Worm (Caenorhabditis elegans) whole organism, L2 larva: ENCODE data around the gene nspd-9.

ENCODE experiments used
- R02D3.7 ChIP-seq: fragments of 150-350 bp; optimal IDR thresholded peaks from 2 replicates; lab custom pipeline; 2014; ENCODE audit warnings: missing biosample characterization, missing genetic modification characterization
- ZK546.5 ChIP-seq: sonication (generic microtip); optimal IDR thresholded peaks from 2 replicates; lab custom pipeline; 2017; ENCODE audit warnings: missing biosample characterization, missing genetic modification characterization
- alr-1 ChIP-seq: fragments of 150-350 bp; optimal IDR thresholded peaks from 2 replicates; lab custom pipeline; 2014; ENCODE audit warnings: missing biosample characterization, missing genetic modification characterization
- aly-2 ChIP-seq: fragments of 150-350 bp; optimal IDR thresholded peaks from 2 replicates; lab custom pipeline; 2014; ENCODE audit warnings: missing biosample characterization, missing genetic modification characterization
- ama-1 ChIP-seq: fragments of 150-350 bp; optimal IDR thresholded peaks from 2 replicates; lab custom pipeline; 2018; ENCODE audit warnings: inconsistent platforms
- blmp-1 ChIP-seq: sonication (generic microtip); optimal IDR thresholded peaks from 2 replicates; lab custom pipeline; 2017; ENCODE audit warnings: missing genetic modification characterization, mild to moderate bottlenecking, missing compliant biosample characterization, antibody characterized with exemption, moderate library complexity; ENCODE audit not compliant: insufficient read depth
- ceh-16 ChIP-seq: fragments of 150-350 bp; optimal IDR thresholded peaks from 2 replicates; lab custom pipeline; 2014; ENCODE audit warnings: missing biosample characterization, missing genetic modification characterization
- ceh-82 ChIP-seq: fragments of 150-350 bp; optimal IDR thresholded peaks from 2 replicates; lab custom pipeline; 2014; ENCODE audit warnings: missing biosample characterization, missing genetic modification characterization
- crh-2 ChIP-seq: sonication (generic microtip); optimal IDR thresholded peaks from 2 replicates; lab custom pipeline; 2017; ENCODE audit warnings: missing biosample characterization, missing genetic modification characterization
- dmd-4 ChIP-seq: sonication (generic microtip); optimal IDR thresholded peaks from 2 replicates; lab custom pipeline; 2017; ENCODE audit warnings: missing biosample characterization, missing genetic modification characterization
- fos-1 ChIP-seq: fragments of 150-350 bp; optimal IDR thresholded peaks from 2 replicates; lab custom pipeline; 2014; ENCODE audit warnings: missing biosample characterization, missing genetic modification characterization
- lin-11 ChIP-seq: fragments of 150-350 bp; sonication (generic microtip); optimal IDR thresholded peaks from 2 replicates; lab custom pipeline; 2014; ENCODE audit warnings: missing biosample characterization, missing genetic modification characterization, inconsistent platforms, mixed read lengths
- lin-13 ChIP-seq: fragments of 150-350 bp; optimal IDR thresholded peaks from 2 replicates; lab custom pipeline; 2014; ENCODE audit warnings: missing biosample characterization, missing genetic modification reagents, missing genetic modification characterization
- lin-39 ChIP-seq: fragments of 150-350 bp; optimal IDR thresholded peaks from 2 replicates; lab custom pipeline; 2014; ENCODE audit warnings: missing biosample characterization, missing genetic modification reagents, missing genetic modification characterization
- mab-5 ChIP-seq: fragments of 150-350 bp; optimal IDR thresholded peaks from 2 replicates; lab custom pipeline; 2014; ENCODE audit warnings: missing biosample characterization, missing genetic modification characterization
- mbf-1 ChIP-seq: sonication (generic microtip); optimal IDR thresholded peaks from 2 replicates; lab custom pipeline; 2017; ENCODE audit warnings: missing biosample characterization, missing genetic modification characterization
- mdl-1 ChIP-seq, 2 experiments: fragments of 150-350 bp in 1 of 2; sonication (generic microtip) in 1 of 2; optimal IDR thresholded peaks; 2 replicates each; lab custom pipeline; 2017; ENCODE audit warnings: missing biosample characterization in 2 of 2, missing genetic modification characterization in 2 of 2
- nhr-11 ChIP-seq: fragments of 150-350 bp; optimal IDR thresholded peaks from 2 replicates; lab custom pipeline; 2014; ENCODE audit warnings: missing biosample characterization, missing genetic modification characterization
- nhr-12 ChIP-seq: fragments of 150-350 bp; optimal IDR thresholded peaks from 2 replicates; lab custom pipeline; 2014; ENCODE audit warnings: missing biosample characterization, missing genetic modification characterization
- nhr-129 ChIP-seq: fragments of 150-350 bp; optimal IDR thresholded peaks from 2 replicates; lab custom pipeline; 2014; ENCODE audit warnings: missing biosample characterization, missing genetic modification characterization
- nhr-21 ChIP-seq: fragments of 150-350 bp; optimal IDR thresholded peaks from 2 replicates; lab custom pipeline; 2014; ENCODE audit warnings: missing biosample characterization, missing genetic modification characterization
- nhr-237 ChIP-seq: fragments of 150-350 bp; optimal IDR thresholded peaks from 2 replicates; lab custom pipeline; 2014; ENCODE audit warnings: missing biosample characterization, missing genetic modification characterization
- nhr-25 ChIP-seq: fragments of 150-350 bp; sonication (generic microtip); optimal IDR thresholded peaks from 3 replicates; lab custom pipeline; 2014; ENCODE audit warnings: missing biosample characterization, missing genetic modification characterization
- nhr-6 ChIP-seq: fragments of 150-350 bp; optimal IDR thresholded peaks from 2 replicates; lab custom pipeline; 2014; ENCODE audit warnings: missing biosample characterization, missing genetic modification characterization
- nhr-77 ChIP-seq: fragments of 150-350 bp; optimal IDR thresholded peaks from 2 replicates; lab custom pipeline; 2014; ENCODE audit warnings: missing biosample characterization, missing genetic modification characterization
- peb-1 ChIP-seq: fragments of 150-350 bp; optimal IDR thresholded peaks from 2 replicates; lab custom pipeline; 2014; ENCODE audit warnings: missing biosample characterization, missing genetic modification characterization
- sem-4 ChIP-seq: fragments of 150-350 bp; optimal IDR thresholded peaks from 2 replicates; lab custom pipeline; 2014; ENCODE audit warnings: missing biosample characterization, missing genetic modification reagents, missing genetic modification characterization
- skn-1 ChIP-seq: sonication (generic microtip); optimal IDR thresholded peaks from 2 replicates; lab custom pipeline; 2017; ENCODE audit warnings: missing biosample characterization, missing genetic modification characterization
- sma-3 ChIP-seq: sonication (generic microtip); optimal IDR thresholded peaks from 2 replicates; lab custom pipeline; 2016; ENCODE audit warnings: missing genetic modification reagents, missing genetic modification characterization, missing compliant biosample characterization
- sma-9 ChIP-seq, 2 experiments: fragments of 150-350 bp in 1 of 2; sonication (generic microtip) in 1 of 2; optimal IDR thresholded peaks; 2 replicates each; lab custom pipeline; 2014 to 2016; ENCODE audit warnings: missing genetic modification characterization in 2 of 2, mild to moderate bottlenecking in 1 of 2, missing biosample characterization in 1 of 2, missing compliant biosample characterization in 1 of 2, missing genetic modification reagents in 1 of 2, moderate library complexity in 1 of 2
- unc-39 ChIP-seq: fragments of 150-350 bp; optimal IDR thresholded peaks from 2 replicates; lab custom pipeline; 2014; ENCODE audit warnings: missing biosample characterization, missing genetic modification characterization
- unc-55 ChIP-seq: fragments of 150-350 bp; sonication (generic microtip); optimal IDR thresholded peaks from 3 replicates; lab custom pipeline; 2014; ENCODE audit warnings: missing biosample characterization, missing genetic modification reagents, missing genetic modification characterization
- unc-62 ChIP-seq: fragments of 150-350 bp; optimal IDR thresholded peaks from 2 replicates; lab custom pipeline; 2014; ENCODE audit warnings: missing biosample characterization, missing genetic modification reagents, missing genetic modification characterization
- ztf-1 ChIP-seq: fragments of 200-800 bp; sonication (Bioruptor generic); conservative IDR thresholded peaks from 2 replicates; pipeline ENCODE4 v1.3.6; 2022; ENCODE audit warnings: missing genetic modification characterization, missing compliant biosample characterization
- ztf-4 ChIP-seq: fragments of 150-350 bp; optimal IDR thresholded peaks from 2 replicates; lab custom pipeline; 2014; ENCODE audit warnings: missing biosample characterization, missing genetic modification characterization

Gene nspd-9

DNA sequence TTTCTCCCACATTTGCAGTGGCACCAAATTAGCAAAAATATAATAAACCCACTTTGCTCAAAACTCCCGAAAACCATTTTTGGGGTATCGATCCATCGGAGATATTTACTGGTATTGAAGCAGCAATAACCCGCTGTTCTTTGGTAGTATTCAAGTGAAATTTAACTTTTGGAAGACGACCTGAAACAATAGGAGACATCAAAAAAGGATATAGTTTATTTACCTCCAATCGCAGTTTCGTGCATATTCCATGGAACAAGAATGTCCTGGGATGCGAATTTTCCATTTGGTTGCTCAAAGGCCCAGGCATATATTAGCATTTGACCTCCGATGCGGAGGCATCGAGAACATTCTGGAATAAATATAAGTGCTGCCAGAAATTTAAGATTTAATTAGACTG, 43.3 kb upstream of the nspd-9 start:
- TF ChIP-seq dmd-4 (tag; lab: Kevin White, UChicago) (no peak), blmp-1 (no peak), nhr-129 (tag; lab: Kevin White, UChicago) (no peak), nhr-12 (no peak), mbf-1 (tag; lab: Kevin White, UChicago) (no peak), ztf-1 (no peak), skn-1 (tag; lab: Kevin White, UChicago) (no peak), lin-13 (GFP tag; lab: Kevin White, UChicago) (no peak), ztf-4 (no peak)

DNA sequence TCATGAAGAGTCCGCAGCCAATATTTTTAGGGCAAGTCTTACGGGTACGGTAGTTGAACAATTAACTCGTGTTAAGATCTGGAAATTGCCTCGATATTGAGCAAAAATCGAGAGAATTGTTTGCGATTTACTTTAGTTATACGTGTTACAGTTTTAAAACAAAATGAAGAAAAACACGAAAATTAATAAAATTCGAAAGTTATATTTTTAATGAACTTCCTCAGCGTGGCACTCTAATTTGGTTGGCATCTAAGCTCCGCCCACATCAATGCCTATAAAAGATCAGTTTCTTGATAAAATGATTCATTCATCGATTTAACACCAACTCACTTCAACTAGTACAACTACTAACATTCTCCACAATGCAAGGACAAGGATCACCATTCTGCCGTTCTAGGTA, 40.4 kb upstream of the nspd-9 start, which contains the start of gene gipc-1:
gipc-1 (plus strand) TSS at position 301 of the 400 bp plus-strand sequence.
- TF ChIP-seq fos-1 (tag; lab: Kevin White, UChicago), result no peak
- TF ChIP-seq dmd-4 (tag; lab: Kevin White, UChicago), result no peak
- no peak for TF ChIP-seq sem-4 (tag; lab: Kevin White, UChicago)
- no peak for TF ChIP-seq lin-39 (tag; lab: Kevin White, UChicago)
- no peak for TF ChIP-seq ama-1 (lab: Kevin White, UChicago)

DNA sequence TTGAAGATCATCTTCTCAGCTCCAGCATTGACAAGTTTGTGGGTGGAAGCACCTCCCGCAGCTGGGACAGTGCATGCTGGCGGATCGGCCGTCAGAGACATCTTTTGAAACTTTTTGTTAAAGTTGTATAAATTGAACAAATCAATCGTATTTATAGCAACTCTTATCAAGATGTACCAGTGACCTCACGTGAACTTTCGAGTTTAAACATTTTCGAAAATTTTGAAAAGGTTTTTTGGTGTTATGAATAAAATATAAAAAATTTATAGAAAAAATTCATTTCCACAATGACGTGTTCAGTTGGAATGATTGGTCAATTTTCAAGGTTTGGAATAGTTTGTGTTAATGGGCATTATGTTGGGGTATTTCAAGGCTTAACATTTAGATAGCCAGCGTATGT, 38.5 kb upstream of the nspd-9 start, which contains the start of the genes msd-4 and C35D10.3:
msd-4 (minus strand) TSS at position 101 of the 400 bp plus-strand sequence.
C35D10.3 (plus strand) TSS at position 279 of the 400 bp plus-strand sequence.
- TF ChIP-seq crh-2 (tag; lab: Kevin White, UChicago) (no peak), skn-1 (tag; lab: Kevin White, UChicago) (no peak), aly-2 (tag; lab: Kevin White, UChicago) (no peak), R02D3.7 (tag; lab: Kevin White, UChicago) (no peak), unc-55 (GFP tag; lab: Kevin White, UChicago) (no peak), peb-1 (no peak), mdl-1 (tag; optimal IDR thresholded peaks at IDR 0.05; lab: Kevin White, UChicago) (no peak), ztf-1 (no peak), mab-5 (no peak), unc-39 (no peak), nhr-237 (tag; lab: Kevin White, UChicago) (no peak), ceh-82 (tag; lab: Kevin White, UChicago) (no peak)

DNA sequence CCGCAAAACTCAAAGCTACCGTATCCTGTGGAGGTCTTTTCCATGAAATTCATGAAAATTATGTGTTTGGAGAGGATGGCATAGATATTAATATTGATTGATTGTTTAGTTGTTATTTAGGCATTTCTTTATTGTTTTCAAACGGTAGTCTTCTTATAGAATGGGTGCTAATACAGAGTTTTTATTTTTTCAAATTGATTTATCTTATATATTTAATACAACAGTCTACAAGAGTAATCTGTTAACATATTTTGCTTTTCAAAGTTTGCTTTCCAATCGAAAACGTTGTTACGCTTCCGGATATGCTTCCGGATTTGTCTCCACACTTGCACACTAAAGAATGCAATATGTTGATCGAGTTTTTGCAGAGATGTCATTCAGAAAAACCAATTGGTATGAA, 36.7 kb upstream of the nspd-9 start, which contains the start of gene C35D10.17:
C35D10.17 (plus strand) TSS at position 301 of the 400 bp plus-strand sequence.
- TF ChIP-seq unc-39, result no peak
- no peak for TF ChIP-seq nhr-25
- no peak for TF ChIP-seq unc-62 (GFP tag; lab: Kevin White, UChicago)
- no peak for TF ChIP-seq lin-39 (tag; lab: Kevin White, UChicago)
- TF ChIP-seq nhr-11 (tag; lab: Kevin White, UChicago), result no peak
- no peak for TF ChIP-seq nhr-6 (tag; lab: Kevin White, UChicago)
- no peak for TF ChIP-seq peb-1
- TF ChIP-seq nhr-77, result no peak
- no peak for TF ChIP-seq ceh-16 (tag; lab: Kevin White, UChicago)
- no peak for TF ChIP-seq nhr-21 (tag; lab: Kevin White, UChicago)
- no peak for TF ChIP-seq nhr-129 (tag; lab: Kevin White, UChicago)
- no peak for TF ChIP-seq lin-11 (tag; lab: Kevin White, UChicago)
- no peak for TF ChIP-seq mdl-1 (tag; optimal IDR thresholded peaks at IDR 0.05; lab: Kevin White, UChicago)
- TF ChIP-seq alr-1 (tag; lab: Kevin White, UChicago), result no peak
- TF ChIP-seq aly-2 (tag; lab: Kevin White, UChicago), result no peak
- no peak for TF ChIP-seq unc-55 (GFP tag; lab: Kevin White, UChicago)
- TF ChIP-seq sem-4 (tag; lab: Kevin White, UChicago), result no peak
- TF ChIP-seq, all 48 proteins: peak for 0

DNA sequence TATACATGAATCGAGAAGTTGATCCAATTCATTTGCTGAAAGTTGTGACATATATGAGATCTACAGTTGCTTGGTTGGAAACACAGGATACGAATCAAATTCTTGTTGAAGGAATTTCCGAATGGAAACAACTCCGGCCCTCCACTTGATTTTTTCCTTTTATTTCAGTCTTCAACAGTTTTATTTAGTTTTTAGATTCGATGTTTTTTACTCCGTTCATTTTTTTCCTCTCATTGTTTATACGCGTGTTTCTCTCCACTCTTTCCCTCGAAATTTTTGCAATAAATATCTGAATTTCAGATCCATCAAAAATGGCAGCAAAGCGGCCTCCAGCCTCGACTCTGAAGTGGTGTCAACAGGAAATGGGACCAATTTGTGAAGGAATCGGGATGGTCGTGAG, 33.0 kb upstream of the nspd-9 start, which contains the start of gene coq-8:
coq-8 (plus strand) TSS at position 301 of the 400 bp plus-strand sequence.
- no peak for TF ChIP-seq mdl-1 (tag; optimal IDR thresholded peaks at IDR 0.05; lab: Kevin White, UChicago)
- no peak for TF ChIP-seq sma-3 (GFP tag; lab: Kevin White, UChicago)
- no peak for TF ChIP-seq lin-13 (GFP tag; lab: Kevin White, UChicago)
- no peak for TF ChIP-seq nhr-129 (tag; lab: Kevin White, UChicago)
- no peak for TF ChIP-seq blmp-1
- TF ChIP-seq ZK546.5, result no peak
- no peak for TF ChIP-seq lin-39 (tag; lab: Kevin White, UChicago)
- TF ChIP-seq sma-9 (GFP tag; optimal IDR thresholded peaks at IDR 0.05; lab: Kevin White, UChicago), result no peak
- TF ChIP-seq sma-9 (tag; optimal IDR thresholded peaks at IDR 0.05; lab: Kevin White, UChicago), result no peak
- no peak for TF ChIP-seq alr-1 (tag; lab: Kevin White, UChicago)
- TF ChIP-seq nhr-77, result no peak
- TF ChIP-seq ceh-82 (tag; lab: Kevin White, UChicago), result no peak
- TF ChIP-seq, all 48 proteins: peak for 0
